Fruit fly (Drosophila melanogaster): ENCODE results near the gene promL.

Gene promL

DNA sequence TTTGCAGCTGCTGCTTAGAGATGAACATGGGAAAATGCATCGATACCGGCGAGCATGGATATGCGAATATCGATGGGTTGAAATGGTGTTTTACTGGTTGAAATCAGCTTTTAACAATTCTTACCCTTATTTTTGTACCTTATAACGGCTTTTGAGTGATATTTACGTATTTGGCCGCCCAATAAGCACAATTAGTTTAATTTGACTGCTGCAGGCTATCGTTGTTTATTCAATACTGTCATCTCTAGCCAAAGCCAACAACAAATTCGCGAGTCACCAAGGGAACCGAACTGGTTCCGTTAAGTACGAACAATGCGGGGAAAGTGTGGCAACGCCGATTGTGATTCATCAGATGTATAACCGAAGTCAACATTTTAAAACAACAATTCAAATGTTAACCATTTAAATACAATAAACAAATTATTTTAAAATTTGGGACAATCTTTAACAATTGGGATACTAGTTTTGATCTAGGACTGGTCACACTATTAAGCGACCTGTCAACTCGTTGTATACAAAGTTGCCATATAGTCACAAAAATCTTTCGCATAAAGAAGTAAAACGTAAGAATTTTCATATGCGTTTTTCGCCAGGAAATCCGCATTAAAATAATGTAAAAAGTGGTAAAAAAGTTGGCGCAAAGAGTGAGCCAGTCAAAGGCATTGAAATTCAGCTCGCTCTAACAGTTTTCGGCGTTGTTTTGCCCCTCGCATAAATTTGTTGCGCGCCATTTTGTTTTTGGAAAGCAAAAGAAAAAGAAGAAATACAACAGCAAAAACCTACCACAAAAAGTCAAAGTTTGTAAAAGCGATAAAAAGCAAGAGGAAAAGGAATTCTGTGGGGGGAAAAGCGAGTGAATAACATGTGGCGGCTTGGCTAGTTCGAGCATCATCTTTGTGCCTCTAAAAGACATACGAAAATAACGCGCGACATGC is 20.9 kb upstream of the promL start, which contains the start of the genes Usp5 and BtbVII (continued):
- TF ChIP-seq CG5953 (GFP tag; IDR thresholded peaks at IDR 0.05) (no peak), Hey (tag; optimal IDR thresholded peaks at IDR 0.05) (no peak), MBD-R2 (GFP tag; IDR thresholded peaks at IDR 0.05) (peak; percentile 83), da (GFP tag; optimal IDR thresholded peaks at IDR 0.05) (peak; percentile 17), tgo (GFP tag; IDR thresholded peaks at IDR 0.05) (peak; percentile 60; the same call in 1 of the 3 replicates), unc-4 (GFP tag; IDR thresholded peaks at IDR 0.05; ENCODE audit: partially characterized antibody) (peak; percentile 98), dan (GFP tag; IDR thresholded peaks at IDR 0.05) (no peak), Atf3 (GFP tag; optimal IDR thresholded peaks at IDR 0.05) (peak; percentile 41), CG11696 (GFP tag; IDR thresholded peaks at IDR 0.05) (0 out of 2 replicates have a peak, but pooled peaks have one; percentile 33), sug (tag; optimal IDR thresholded peaks at IDR 0.05) (peak; percentile 64), CG7372 (GFP tag; IDR thresholded peaks at IDR 0.05) (no peak), CG15073 (GFP tag; optimal IDR thresholded peaks at IDR 0.05) (no peak), zen (tag; optimal IDR thresholded peaks at IDR 0.05) (peak; percentile 46), CG2202 (tag; optimal IDR thresholded peaks at IDR 0.05) (no peak), fd96Cb (tag; optimal IDR thresholded peaks at IDR 0.05) (no peak), ap (GFP tag; IDR thresholded peaks at IDR 0.05) (no peak), CG4360 (GFP tag; IDR thresholded peaks at IDR 0.05) (peak; percentile 65), HHEX (GFP tag; optimal IDR thresholded peaks at IDR 0.05) (no peak), B-H2 (GFP tag; optimal IDR thresholded peaks at IDR 0.05) (peak; percentile 77), CG11093 (GFP tag; IDR thresholded peaks at IDR 0.05) (no peak), fd102C (GFP tag; optimal IDR thresholded peaks at IDR 0.05) (no peak), CG34422 (GFP tag; IDR thresholded peaks at IDR 0.05) (peak; percentile 86; the same call in 1 of the 3 replicates), CG9817 (tag; optimal IDR thresholded peaks at IDR 0.05) (peak; percentile 39), CG10274 (GFP tag; optimal IDR thresholded peaks at IDR 0.05) (no peak), aop (GFP tag; IDR thresholded peaks at IDR 0.05) (no peak), onecut (GFP tag; IDR thresholded peaks at IDR 0.05) (0 out of 2 replicates have a peak, but pooled peaks have one; percentile 19), Ets97D (GFP tag; optimal IDR thresholded peaks at IDR 0.05) (peak; percentile 78), B-H1 (GFP tag; IDR thresholded peaks at IDR 0.05) (peak; percentile 40; the same call in 1 of the 3 replicates), CG12659 (GFP tag; optimal IDR thresholded peaks at IDR 0.05) (peak; percentile 65), ash1 (GFP tag; optimal IDR thresholded peaks at IDR 0.05) (no peak), Hr51 (GFP tag; optimal IDR thresholded peaks at IDR 0.05) (peak; percentile 47 to 49), croc (GFP tag; conservative IDR thresholded peaks at IDR 0.05) (0 out of 3 replicates have a peak, but pooled peaks have one; percentile 39), CG7786 (GFP tag; optimal IDR thresholded peaks at IDR 0.05) (peak; percentile 56), ato (GFP tag; IDR thresholded peaks at IDR 0.05; ENCODE audit: partially characterized antibody) (peak; percentile 75), Sox102F (GFP tag; optimal IDR thresholded peaks at IDR 0.05) (no peak), lbe (GFP tag; optimal IDR thresholded peaks at IDR 0.05) (peak; percentile 4), CG11560 (tag; IDR thresholded peaks at IDR 0.05) (no peak), CG13123 (GFP tag; optimal IDR thresholded peaks at IDR 0.05) (peak; percentile 59), Kr (GFP tag; optimal IDR thresholded peaks at IDR 0.05) (no peak), chinmo (GFP tag; IDR thresholded peaks at IDR 0.05; ENCODE audit: partially characterized antibody) (peak; percentile 99), CG1603 (tag; optimal IDR thresholded peaks at IDR 0.05) (peak; percentile 83), CG8944 (GFP tag; optimal IDR thresholded peaks at IDR 0.05) (peak; percentile 72), Lhr (GFP tag; optimal IDR thresholded peaks at IDR 0.05) (peak; percentile 72), Sry-β (GFP tag; optimal IDR thresholded peaks at IDR 0.05) (no peak), Pdp1 (GFP tag; optimal IDR thresholded peaks at IDR 0.05) (peak; percentile 61 to 69), zfh2 (GFP tag; optimal IDR thresholded peaks at IDR 0.05) (peak; percentile 72), CG8359 (GFP tag; optimal IDR thresholded peaks at IDR 0.05; ENCODE audit: borderline replicate concordance) (no peak), CG4404 (GFP tag; IDR thresholded peaks at IDR 0.05) (peak; percentile 50; the same call in 1 of the 2 replicates)
